Fruit fly (Drosophila melanogaster): Measurements from ENCODE around the gene CG7139.

- TF ChIP-seq cyc (GFP tag; optimal IDR thresholded peaks at IDR 0.05) = no peak
- TF ChIP-seq CG32006 (GFP tag; optimal IDR thresholded peaks at IDR 0.05) = no peak
- no peak for TF ChIP-seq CG11762 (GFP tag; optimal IDR thresholded peaks at IDR 0.05; ENCODE audit: insufficient read depth)
- no peak for TF ChIP-seq Met (GFP tag; optimal IDR thresholded peaks at IDR 0.05)
- no peak for TF ChIP-seq lz (GFP tag; optimal IDR thresholded peaks at IDR 0.05)
- no peak for TF ChIP-seq CG6854 (GFP tag; optimal IDR thresholded peaks at IDR 0.05)
Observed at dm6 chr3L:22094308-22094866, 22.7 kb upstream of the CG7139 start.

All from whole organism, prepupa.